Worm (Caenorhabditis elegans): ENCODE measurements around the gene B0218.5.

- TF ChIP-seq med-1 (GFP tag; optimal IDR thresholded peaks at IDR 0.05; ENCODE audit: insufficient read depth) (no peak), cog-1 (tag; optimal IDR thresholded peaks at IDR 0.05) (no peak)
Observed at ce11 chrIV:8142735-8143550, 14.1 kb downstream of the B0218.5 start, which contains the start of gene pmk-2.
